Fruit fly (Drosophila melanogaster) whole organism: ENCODE measurements around the gene schuy.

ENCODE experiments used
- CG8478 ChIP-seq: fragments of >200 bp; optimal IDR thresholded peaks from 2 replicates; lab custom pipeline; 2018; ENCODE audit warnings: inconsistent platforms
- Dll ChIP-seq: fragments of >200 bp; optimal IDR thresholded peaks from 2 replicates; lab custom pipeline; 2017
- EcR ChIP-seq, 2 experiments: fragments of >200 bp; optimal IDR thresholded peaks; 2 replicates each; lab custom pipeline; 2017; ENCODE audit warnings: missing biosample characterization in 2 of 2, missing genetic modification characterization in 2 of 2, missing genetic modification reagents in 2 of 2
- pan ChIP-seq: fragments of >200 bp; optimal IDR thresholded peaks from 2 replicates; lab custom pipeline; 2017
- psq ChIP-seq: fragments of >200 bp; optimal IDR thresholded peaks from 2 replicates; lab custom pipeline; 2017
- usp ChIP-seq: fragments of >200 bp; optimal IDR thresholded peaks from 2 replicates; lab custom pipeline; 2017; ENCODE audit warnings: missing biosample characterization, missing genetic modification characterization, mixed read lengths

schuy gene

dm6 chr3L:20003235-20003493, 17.3 kb downstream of the schuy start:
- TF ChIP-seq CG8478 (lab: Kevin White, UChicago) (no peak), Dll (no peak), EcR (GFP tag; optimal IDR thresholded peaks at IDR 0.05; lab: Kevin White, UChicago) (no peak), psq (no peak), pan (lab: Kevin White, UChicago) (no peak), usp (GFP tag; lab: Kevin White, UChicago) (no peak)

dm6 chr3L:20004442-20004869, 18.6 kb downstream of the schuy start:
- no peak for TF ChIP-seq CG8478 (lab: Kevin White, UChicago)
- no peak for TF ChIP-seq usp (GFP tag; lab: Kevin White, UChicago)

dm6 chr3L:20005033-20005782, 19.3 kb downstream of the schuy start, which contains the start of gene kug:
TSS of gene kug (plus strand) at chr3L:20005301.
- TF ChIP-seq usp (GFP tag; lab: Kevin White, UChicago) (no peak), pan (lab: Kevin White, UChicago) (no peak), psq (no peak), EcR (GFP tag; optimal IDR thresholded peaks at IDR 0.05; lab: Kevin White, UChicago) (no peak), CG8478 (lab: Kevin White, UChicago) (no peak), Dll (no peak)

dm6 chr3L:20006269-20007265, 20.7 kb downstream of the schuy start:
- no peak for TF ChIP-seq pan (lab: Kevin White, UChicago)
- no peak for TF ChIP-seq psq
- TF ChIP-seq EcR (GFP tag; optimal IDR thresholded peaks at IDR 0.05; lab: Kevin White, UChicago): no peak

dm6 chr3L:20027735-20028134, 41.8 kb downstream of the schuy start, which contains the start of gene CG14183:
TSS of gene CG14183 (minus strand) at chr3L:20027835.
- TF ChIP-seq CG8478 (lab: Kevin White, UChicago) (no peak), pan (lab: Kevin White, UChicago) (no peak), EcR (GFP tag; optimal IDR thresholded peaks at IDR 0.05; lab: Kevin White, UChicago) (no peak), usp (GFP tag; lab: Kevin White, UChicago) (no peak), psq (no peak), Dll (no peak)

dm6 chr3L:20028753-20029152, 42.9 kb downstream of the schuy start, which contains the start of gene Lamtor1:
TSS of gene Lamtor1 (minus strand) at chr3L:20029020.
- TF ChIP-seq EcR (GFP tag; optimal IDR thresholded peaks at IDR 0.05; lab: Kevin White, UChicago) (no peak), usp (GFP tag; lab: Kevin White, UChicago) (no peak), psq (no peak), pan (lab: Kevin White, UChicago) (no peak)

- no peak for TF ChIP-seq usp (GFP tag; lab: Kevin White, UChicago)
- no peak for TF ChIP-seq CG8478 (lab: Kevin White, UChicago)
- TF ChIP-seq psq: no peak
- TF ChIP-seq Dll: no peak
- TF ChIP-seq EcR (GFP tag; optimal IDR thresholded peaks at IDR 0.05; lab: Kevin White, UChicago): no peak
- TF ChIP-seq pan (lab: Kevin White, UChicago): no peak
Observed at dm6 chr3L:20036610-20037009, 50.7 kb downstream of the schuy start.
